Worm (Caenorhabditis elegans): Measurements from ENCODE around the gene C09E8.1.
"Not testable (repeated sequence)": the region's sequence is repeated elsewhere in the genome, so short reads cannot be mapped to it uniquely, and the experiment has no call there.

C09E8.1 gene

DNA sequence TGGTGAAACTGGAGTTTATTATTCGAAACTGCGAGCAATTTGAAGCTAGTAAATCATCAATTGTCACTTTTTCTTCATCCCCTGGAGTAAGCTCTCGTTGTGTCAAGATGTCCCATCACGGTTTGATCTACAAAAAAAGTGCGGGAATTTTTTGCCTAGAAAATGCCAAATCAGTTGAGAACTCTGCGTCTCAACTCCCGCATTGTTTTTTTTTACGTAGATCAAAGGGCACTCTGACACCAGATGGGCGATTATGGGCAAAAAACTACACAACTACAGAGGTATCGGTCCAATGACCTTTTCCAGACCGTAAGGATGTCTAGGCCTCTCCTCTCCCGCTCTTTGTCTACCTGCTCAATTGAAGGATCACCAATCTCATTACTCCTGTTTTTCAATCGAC lies 31.2 kb downstream of the C09E8.1 start, which contains the start of gene fbxb-34 (continued):
- no peak for TF ChIP-seq nfya-2 (GFP tag; IDR thresholded peaks at IDR 0.05)
- no peak for TF ChIP-seq Y56A3A.18 (GFP tag; IDR thresholded peaks at IDR 0.05)
- no peak for TF ChIP-seq snpc-1.1 (tag; optimal IDR thresholded peaks at IDR 0.05; ENCODE audit: insufficient read depth)
- TF ChIP-seq F33H1.4 (GFP tag; IDR thresholded peaks at IDR 0.05) = no peak

ce11 chrII:591110-591509 lies 34.8 kb downstream of the C09E8.1 start, which contains the start of gene W08F4.10:
Gene W08F4.10 (minus strand): TSS chrII:591210.
- no peak for TF ChIP-seq nhr-90 (tag; optimal IDR thresholded peaks at IDR 0.05)
- no peak for TF ChIP-seq lag-1 (GFP tag; IDR thresholded peaks at IDR 0.05)
- TF ChIP-seq T07F8.4 (tag; optimal IDR thresholded peaks at IDR 0.05) = no peak
- no peak for TF ChIP-seq nhr-120 (GFP tag; IDR thresholded peaks at IDR 0.05)
- no peak for TF ChIP-seq F22D6.2 (tag; optimal IDR thresholded peaks at IDR 0.05)
- no peak for TF ChIP-seq somi-1 (GFP tag; optimal IDR thresholded peaks at IDR 0.05)
- no peak for TF ChIP-seq sptf-2 (GFP tag; optimal IDR thresholded peaks at IDR 0.05)
- TF ChIP-seq tbx-9 (tag; optimal IDR thresholded peaks at IDR 0.05; ENCODE audit: borderline replicate concordance) = no peak
- no peak for TF ChIP-seq rec-8 (tag; optimal IDR thresholded peaks at IDR 0.05)

ce11 chrII:593221-593620 lies 36.9 kb downstream of the C09E8.1 start, which contains the start of gene W08F4.1:
Gene W08F4.1 (plus strand): TSS chrII:593521.
- TF ChIP-seq Y53F4B.3 (GFP tag; IDR thresholded peaks at IDR 0.05); aptf-2 (GFP tag; conservative IDR thresholded peaks at IDR 0.05); chd-7 (tag; optimal IDR thresholded peaks at IDR 0.05): not testable (repeated sequence)

ce11 chrII:596702-597101 lies 40.4 kb downstream of the C09E8.1 start:
- no peak for TF ChIP-seq mcd-1 (GFP tag; IDR thresholded peaks at IDR 0.05)

- TF ChIP-seq ets-4 (GFP tag; optimal IDR thresholded peaks at IDR 0.05) (no peak), unc-130 (GFP tag; optimal IDR thresholded peaks at IDR 0.05) (no peak), ceh-100 (GFP tag; IDR thresholded peaks at IDR 0.05) (no peak), hmg-1.2 (GFP tag; IDR thresholded peaks at IDR 0.05) (peak; percentile 60; the same call in 1 of the 2 replicates), nhr-90 (tag; optimal IDR thresholded peaks at IDR 0.05) (no peak), fkh-3 (tag; optimal IDR thresholded peaks at IDR 0.05) (no peak)
These were observed 45.0 kb downstream of the C09E8.1 start for ce11 chrII:601305-601704.

DNA sequence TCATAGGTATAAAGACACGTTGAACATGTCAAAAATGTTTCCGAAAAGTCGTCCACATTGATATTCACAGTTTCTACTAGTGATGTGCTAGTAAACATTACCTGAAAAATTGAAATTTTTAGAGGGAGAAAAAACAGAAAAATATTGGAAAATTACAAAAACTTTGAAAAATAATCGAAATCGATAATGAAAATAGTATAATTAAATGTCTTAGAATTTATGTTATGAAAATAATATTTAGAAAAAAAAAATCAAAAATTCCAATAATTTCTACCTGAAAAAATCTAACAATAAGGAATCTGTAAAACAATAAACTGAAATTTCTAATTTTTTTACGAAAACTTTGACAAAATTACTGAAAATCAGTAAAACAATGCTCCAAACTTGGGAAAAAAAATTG lies 45.7 kb downstream of the C09E8.1 start, which contains the start of gene nhl-3:
Gene nhl-3 (minus strand): TSS at position 101 of the 400 bp plus-strand sequence.
- TF ChIP-seq attf-5 (GFP tag; optimal IDR thresholded peaks at IDR 0.05) = no peak
- no peak for TF ChIP-seq lsy-27 (tag; optimal IDR thresholded peaks at IDR 0.05; ENCODE audit: borderline replicate concordance, insufficient read depth)
- no peak for TF ChIP-seq sea-2 (GFP tag; IDR thresholded peaks at IDR 0.05)
- TF ChIP-seq dpff-1 (tag; optimal IDR thresholded peaks at IDR 0.05) = no peak
- TF ChIP-seq D2030.7 (GFP tag; IDR thresholded peaks at IDR 0.05) = no peak
- TF ChIP-seq Y95B8A.8 (GFP tag; IDR thresholded peaks at IDR 0.05) = no peak
- TF ChIP-seq B0336.3 (GFP tag; IDR thresholded peaks at IDR 0.05) = no peak
- TF ChIP-seq ztf-6 (GFP tag; IDR thresholded peaks at IDR 0.05) = no peak
- TF ChIP-seq madf-6 (GFP tag; IDR thresholded peaks at IDR 0.05) = no peak
- no peak for TF ChIP-seq attf-3 (GFP tag; conservative IDR thresholded peaks at IDR 0.05)
- no peak for TF ChIP-seq cebp-2 (GFP tag; IDR thresholded peaks at IDR 0.05)
- TF ChIP-seq lin-26 (GFP tag; IDR thresholded peaks at IDR 0.05) = no peak
- no peak for TF ChIP-seq him-1 (tag; optimal IDR thresholded peaks at IDR 0.05)
- TF ChIP-seq efl-1 (GFP tag; optimal IDR thresholded peaks at IDR 0.05) = no peak
- no peak for TF ChIP-seq lin-40 (tag; optimal IDR thresholded peaks at IDR 0.05)
- no peak for TF ChIP-seq F37B4.10 (GFP tag; IDR thresholded peaks at IDR 0.05)
- no peak for TF ChIP-seq Y79H2A.3 (GFP tag; conservative IDR thresholded peaks at IDR 0.05)
- TF ChIP-seq lsl-1 (GFP tag; optimal IDR thresholded peaks at IDR 0.05) = no peak
- no peak for TF ChIP-seq Y53F4B.3 (GFP tag; IDR thresholded peaks at IDR 0.05)
- no peak for TF ChIP-seq unc-62 (GFP tag; optimal IDR thresholded peaks at IDR 0.05)

Measured in whole organism, young adult.